Worm (Caenorhabditis elegans): ENCODE measurements around the gene srz-103.

ce11 chrV:16666647-16667046 is 12.5 kb downstream of the srz-103 start, which contains the start of gene F14F8.14:
- TF ChIP-seq ama-1 (optimal IDR thresholded peaks at IDR 0.05) (no peak), ama-1 (GFP tag; optimal IDR thresholded peaks at IDR 0.05) (no peak), F33H1.4 (GFP tag; IDR thresholded peaks at IDR 0.05) (no peak), F57A8.1 (GFP tag; optimal IDR thresholded peaks at IDR 0.05) (no peak)
